Fruit fly (Drosophila melanogaster) whole organism, adult: ENCODE measurements around the gene dome.

Experiments
- CG11617 ChIP-seq: fragments of 200-800 bp; sonication (Bioruptor generic); optimal IDR thresholded peaks from 2 replicates; lab custom pipeline; 2017; ENCODE audit warnings: mild to moderate bottlenecking, missing biosample characterization, missing genetic modification reagents, missing genetic modification characterization
- CG12768 ChIP-seq: fragments of 200-800 bp; sonication (Bioruptor generic); optimal IDR thresholded peaks from 2 replicates; lab custom pipeline; 2017; ENCODE audit warnings: missing biosample characterization, missing genetic modification characterization, mild to moderate bottlenecking, moderate library complexity, missing genetic modification reagents
- CG14711 ChIP-seq: fragments of 200-800 bp; sonication (Bioruptor generic); optimal IDR thresholded peaks from 2 replicates; lab custom pipeline; 2018; ENCODE audit warnings: missing biosample characterization, mild to moderate bottlenecking, missing genetic modification characterization, moderate library complexity
- CG1620 ChIP-seq: fragments of 200-800 bp; sonication (Bioruptor generic); optimal IDR thresholded peaks from 2 replicates; lab custom pipeline; 2016; ENCODE audit warnings: missing biosample characterization, missing genetic modification characterization
- CG33017 ChIP-seq: fragments of 200-800 bp; sonication (Bioruptor generic); optimal IDR thresholded peaks from 2 replicates; lab custom pipeline; 2018; ENCODE audit warnings: missing biosample characterization, mild to moderate bottlenecking, missing genetic modification characterization, moderate library complexity
- CG5204 ChIP-seq: fragments of 200-800 bp; sonication (Bioruptor generic); optimal IDR thresholded peaks from 2 replicates; lab custom pipeline; 2016; ENCODE audit warnings: missing biosample characterization, missing genetic modification characterization
- CG7045 ChIP-seq: fragments of 200-800 bp; sonication (Bioruptor generic); optimal IDR thresholded peaks from 2 replicates; lab custom pipeline; 2017; ENCODE audit warnings: missing biosample characterization, mild to moderate bottlenecking, missing genetic modification characterization
- CG7101 ChIP-seq: fragments of 200-800 bp; sonication (Bioruptor generic); optimal IDR thresholded peaks from 2 replicates; lab custom pipeline; 2018; ENCODE audit warnings: missing biosample characterization, mild to moderate bottlenecking, missing genetic modification characterization, moderate library complexity
- Clk ChIP-seq: fragments of 200-800 bp; sonication (Bioruptor generic); optimal IDR thresholded peaks from 2 replicates; lab custom pipeline; 2017; ENCODE audit warnings: missing biosample characterization, missing genetic modification characterization
- Crg-1 ChIP-seq: fragments of 200-800 bp; sonication (Bioruptor generic); optimal IDR thresholded peaks from 2 replicates; lab custom pipeline; 2016; ENCODE audit warnings: missing biosample characterization, missing genetic modification characterization
- Hr96 ChIP-seq: fragments of 200-800 bp; sonication (Bioruptor generic); optimal IDR thresholded peaks from 2 replicates; lab custom pipeline; 2016; ENCODE audit warnings: missing biosample characterization, missing genetic modification characterization
- Mnt ChIP-seq: fragments of 200-800 bp; sonication (Bioruptor generic); optimal IDR thresholded peaks from 2 replicates; lab custom pipeline; 2016; ENCODE audit warnings: missing biosample characterization, mild to moderate bottlenecking, missing genetic modification characterization
- bab1 ChIP-seq: fragments of 200-800 bp; sonication (Bioruptor generic); optimal IDR thresholded peaks from 3 replicates; lab custom pipeline; 2019; ENCODE audit warnings: missing biosample characterization, mild to moderate bottlenecking, missing genetic modification characterization, moderate library complexity
- cic ChIP-seq: fragments of 200-800 bp; sonication (Bioruptor generic); optimal IDR thresholded peaks from 2 replicates; lab custom pipeline; 2017; ENCODE audit warnings: missing biosample characterization, mild to moderate bottlenecking, missing genetic modification characterization, moderate library complexity
- cnc ChIP-seq, 2 experiments: fragments of >200 bp; optimal IDR thresholded peaks; 2 replicates each; lab custom pipeline; 2017
- kay ChIP-seq: fragments of 200-800 bp; sonication (Bioruptor generic); peaks from one replicate; lab custom pipeline; 2016; ENCODE audit warnings: missing biosample characterization, missing genetic modification characterization, borderline replicate concordance
- ovo ChIP-seq: fragments of 200-800 bp; sonication (Bioruptor generic); optimal IDR thresholded peaks from 2 replicates; lab custom pipeline; 2016; ENCODE audit warnings: missing biosample characterization, missing genetic modification characterization
- pad ChIP-seq: fragments of 200-800 bp; sonication (Bioruptor generic); optimal IDR thresholded peaks from 3 replicates; lab custom pipeline; 2017; ENCODE audit warnings: missing biosample characterization, missing genetic modification characterization, mild to moderate bottlenecking, moderate library complexity, missing genetic modification reagents
- tj ChIP-seq: fragments of 200-800 bp; sonication (Bioruptor generic); optimal IDR thresholded peaks from 3 replicates; lab custom pipeline; 2017; ENCODE audit warnings: missing biosample characterization, mild to moderate bottlenecking, missing genetic modification characterization, moderate library complexity
- toe ChIP-seq: fragments of 200-800 bp; sonication (Bioruptor generic); optimal IDR thresholded peaks from 2 replicates; lab custom pipeline; 2016; ENCODE audit warnings: missing biosample characterization, missing genetic modification characterization

dome gene

dm6 chrX:19683040-19683875, at the start of gene dome, which contains the start of gene Ubqn:
TSS of gene dome (minus strand) at chrX:19683518.
TSS of gene Ubqn (plus strand) at chrX:19683808.
- TF ChIP-seq cic (peak; percentile 62), CG33017 (tag; lab: Kevin White, UChicago) (no peak), pad (GFP tag; lab: Kevin White, UChicago) (peak; percentile 50), Crg-1 (GFP tag; lab: Kevin White, UChicago) (peak; percentile 28), Clk (no peak), CG11617 (GFP tag; lab: Kevin White, UChicago) (peak; percentile 33), CG7101 (tag; lab: Kevin White, UChicago) (peak; percentile 14), CG7045 (no peak), Mnt (GFP tag; lab: Kevin White, UChicago) (peak; percentile 63), tj (GFP tag; lab: Kevin White, UChicago) (peak; percentile 71), Hr96 (peak; percentile 49), CG1620 (no peak), CG12768 (GFP tag; lab: Kevin White, UChicago) (peak; percentile 56), CG14711 (tag; lab: Kevin White, UChicago) (peak; percentile 5), ovo (GFP tag; lab: Kevin White, UChicago) (peak; percentile 31), CG5204 (GFP tag; lab: Kevin White, UChicago) (no peak), toe (GFP tag; lab: Kevin White, UChicago) (peak; percentile 29), kay (no peak), bab1 (GFP tag; lab: Kevin White, UChicago) (peak; percentile 55), cnc (optimal IDR thresholded peaks at IDR 0.05; lab: Kevin White, UChicago) (no peak)

- no peak for TF ChIP-seq cnc (optimal IDR thresholded peaks at IDR 0.05; lab: Kevin White, UChicago)
- no peak for TF ChIP-seq ovo (GFP tag; lab: Kevin White, UChicago)
- peak; percentile 7 for TF ChIP-seq Mnt (GFP tag; lab: Kevin White, UChicago)
These were observed 47.5 kb upstream of the dome start, which contains the start of gene AP-1-2beta for dm6 chrX:19730844-19731243. TSS of gene AP-1-2beta (plus strand) at chrX:19731004.

- no peak for TF ChIP-seq pad (GFP tag; lab: Kevin White, UChicago)
- TF ChIP-seq Mnt (GFP tag; lab: Kevin White, UChicago) = no peak
- TF ChIP-seq Crg-1 (GFP tag; lab: Kevin White, UChicago) = no peak
- TF ChIP-seq CG1620 = no peak
- no peak for TF ChIP-seq CG7101 (tag; lab: Kevin White, UChicago)
- no peak for TF ChIP-seq tj (GFP tag; lab: Kevin White, UChicago)
- no peak for TF ChIP-seq cnc (optimal IDR thresholded peaks at IDR 0.05; lab: Kevin White, UChicago)
- no peak for TF ChIP-seq bab1 (GFP tag; lab: Kevin White, UChicago)
- TF ChIP-seq CG33017 (tag; lab: Kevin White, UChicago) = no peak
- no peak for TF ChIP-seq CG5204 (GFP tag; lab: Kevin White, UChicago)
- no peak for TF ChIP-seq CG12768 (GFP tag; lab: Kevin White, UChicago)
- TF ChIP-seq kay = no peak
- TF ChIP-seq CG11617 (GFP tag; lab: Kevin White, UChicago) = no peak
- TF ChIP-seq ovo (GFP tag; lab: Kevin White, UChicago) = no peak
- TF ChIP-seq Clk = no peak
- TF ChIP-seq cic = no peak
- no peak for TF ChIP-seq Hr96
- TF ChIP-seq CG14711 (tag; lab: Kevin White, UChicago) = no peak
These were observed 35.0 kb upstream of the dome start, which contains the start of gene CG12531 for dm6 chrX:19717988-19718973. TSS of gene CG12531 (plus strand) at chrX:19718923.

dm6 chrX:19717041-19717440, 33.7 kb upstream of the dome start:
- peak; percentile 5 for TF ChIP-seq Hr96
- no peak for TF ChIP-seq toe (GFP tag; lab: Kevin White, UChicago)

dm6 chrX:19716325-19716917, 33.1 kb upstream of the dome start:
- no peak for TF ChIP-seq Hr96
- no peak for TF ChIP-seq CG12768 (GFP tag; lab: Kevin White, UChicago)
- no peak for TF ChIP-seq pad (GFP tag; lab: Kevin White, UChicago)
- no peak for TF ChIP-seq CG14711 (tag; lab: Kevin White, UChicago)
- no peak for TF ChIP-seq tj (GFP tag; lab: Kevin White, UChicago)
- no peak for TF ChIP-seq CG11617 (GFP tag; lab: Kevin White, UChicago)

dm6 chrX:19714816-19715215, 31.5 kb upstream of the dome start:
- TF ChIP-seq kay (no peak), CG5204 (GFP tag; lab: Kevin White, UChicago) (no peak), pad (GFP tag; lab: Kevin White, UChicago) (no peak), cnc (optimal IDR thresholded peaks at IDR 0.05; lab: Kevin White, UChicago) (no peak), CG7101 (tag; lab: Kevin White, UChicago) (no peak), Hr96 (no peak), CG7045 (no peak), CG12768 (GFP tag; lab: Kevin White, UChicago) (no peak), cic (no peak), CG14711 (tag; lab: Kevin White, UChicago) (no peak), tj (GFP tag; lab: Kevin White, UChicago) (no peak), CG1620 (no peak), CG33017 (tag; lab: Kevin White, UChicago) (no peak), CG11617 (GFP tag; lab: Kevin White, UChicago) (no peak), bab1 (GFP tag; lab: Kevin White, UChicago) (no peak), Clk (no peak), Crg-1 (GFP tag; lab: Kevin White, UChicago) (no peak), Mnt (GFP tag; lab: Kevin White, UChicago) (no peak)
